Worm (Caenorhabditis elegans) whole organism, mixed stage, embryonic: ENCODE measurements around the gene Y51H7BR.8.

Source experiments
- ces-1 ChIP-seq: fragments of 150-350 bp; optimal IDR thresholded peaks from 2 replicates; lab custom pipeline; 2014; ENCODE audit warnings: missing biosample characterization, missing genetic modification reagents, missing genetic modification characterization
- elt-3 ChIP-seq: fragments of 150-350 bp; optimal IDR thresholded peaks from 2 replicates; lab custom pipeline; 2014; ENCODE audit warnings: missing biosample characterization, missing genetic modification characterization
- nhr-76 ChIP-seq: sonication (generic microtip); optimal IDR thresholded peaks from 2 replicates; lab custom pipeline; 2017; ENCODE audit warnings: missing biosample characterization, missing genetic modification characterization
- pha-4 ChIP-seq: fragments of 150-350 bp; optimal IDR thresholded peaks from 2 replicates; lab custom pipeline; 2018; ENCODE audit warnings: missing biosample characterization, missing genetic modification reagents, missing genetic modification characterization
- snpc-4 ChIP-seq: fragments of 150-350 bp; optimal IDR thresholded peaks from 2 replicates; lab custom pipeline; 2014; ENCODE audit warnings: missing biosample characterization, missing genetic modification characterization
- unc-120 ChIP-seq: sonication (generic microtip); optimal IDR thresholded peaks from 2 replicates; lab custom pipeline; 2017; ENCODE audit warnings: missing genetic modification characterization, missing compliant biosample characterization; ENCODE audit not compliant: poor library complexity, severe bottlenecking
- ztf-11 ChIP-seq: fragments of 150-350 bp; optimal IDR thresholded peaks from 2 replicates; lab custom pipeline; 2014; ENCODE audit warnings: missing biosample characterization, missing genetic modification characterization

DNA sequence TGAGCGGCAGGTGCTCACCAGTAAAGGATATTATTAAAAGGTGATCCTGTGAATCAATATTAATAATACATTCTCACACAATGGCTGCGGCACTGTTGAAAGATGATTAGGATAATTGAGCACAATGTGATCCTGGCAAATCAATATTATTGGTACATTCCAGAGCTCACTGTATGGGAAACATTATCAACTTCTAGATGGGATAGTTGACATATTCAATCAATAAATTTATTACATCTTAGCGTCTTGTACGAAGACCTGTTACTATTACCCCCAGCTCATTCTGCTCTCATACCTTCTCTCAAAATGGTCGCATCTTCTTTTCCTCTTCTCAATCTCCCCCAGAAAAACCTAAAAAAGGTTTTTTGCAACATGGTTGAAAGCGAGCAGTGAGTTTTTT lies 49.2 kb downstream of the Y51H7BR.8 start, which contains the start of gene fbxb-49:
- TF ChIP-seq unc-120: no peak
- no peak for TF ChIP-seq nhr-76 (tag; lab: Kevin White, UChicago)
- TF ChIP-seq ztf-11: no peak
- no peak for TF ChIP-seq snpc-4 (tag; lab: Kevin White, UChicago)
- no peak for TF ChIP-seq pha-4 (tag; lab: Kevin White, UChicago)
- no peak for TF ChIP-seq elt-3 (tag; lab: Kevin White, UChicago)
- TF ChIP-seq ces-1 (GFP tag; lab: Kevin White, UChicago): no peak
